Fruit fly (Drosophila melanogaster) whole organism, adult: ENCODE measurements around the gene CG6839.

Experiments
- CG11617 ChIP-seq: fragments of 200-800 bp; sonication (Bioruptor generic); optimal IDR thresholded peaks from 2 replicates; lab custom pipeline; 2017; ENCODE audit warnings: mild to moderate bottlenecking, missing biosample characterization, missing genetic modification reagents, missing genetic modification characterization
- CG12768 ChIP-seq: fragments of 200-800 bp; sonication (Bioruptor generic); optimal IDR thresholded peaks from 2 replicates; lab custom pipeline; 2017; ENCODE audit warnings: missing biosample characterization, missing genetic modification characterization, mild to moderate bottlenecking, moderate library complexity, missing genetic modification reagents
- CG14711 ChIP-seq: fragments of 200-800 bp; sonication (Bioruptor generic); optimal IDR thresholded peaks from 2 replicates; lab custom pipeline; 2018; ENCODE audit warnings: missing biosample characterization, mild to moderate bottlenecking, missing genetic modification characterization, moderate library complexity
- CG1620 ChIP-seq: fragments of 200-800 bp; sonication (Bioruptor generic); optimal IDR thresholded peaks from 2 replicates; lab custom pipeline; 2016; ENCODE audit warnings: missing biosample characterization, missing genetic modification characterization
- CG33017 ChIP-seq: fragments of 200-800 bp; sonication (Bioruptor generic); optimal IDR thresholded peaks from 2 replicates; lab custom pipeline; 2018; ENCODE audit warnings: missing biosample characterization, mild to moderate bottlenecking, missing genetic modification characterization, moderate library complexity
- CG5204 ChIP-seq: fragments of 200-800 bp; sonication (Bioruptor generic); optimal IDR thresholded peaks from 2 replicates; lab custom pipeline; 2016; ENCODE audit warnings: missing biosample characterization, missing genetic modification characterization
- CG7045 ChIP-seq: fragments of 200-800 bp; sonication (Bioruptor generic); optimal IDR thresholded peaks from 2 replicates; lab custom pipeline; 2017; ENCODE audit warnings: missing biosample characterization, mild to moderate bottlenecking, missing genetic modification characterization
- CG7101 ChIP-seq: fragments of 200-800 bp; sonication (Bioruptor generic); optimal IDR thresholded peaks from 2 replicates; lab custom pipeline; 2018; ENCODE audit warnings: missing biosample characterization, mild to moderate bottlenecking, missing genetic modification characterization, moderate library complexity
- Clk ChIP-seq: fragments of 200-800 bp; sonication (Bioruptor generic); optimal IDR thresholded peaks from 2 replicates; lab custom pipeline; 2017; ENCODE audit warnings: missing biosample characterization, missing genetic modification characterization
- Crg-1 ChIP-seq: fragments of 200-800 bp; sonication (Bioruptor generic); optimal IDR thresholded peaks from 2 replicates; lab custom pipeline; 2016; ENCODE audit warnings: missing biosample characterization, missing genetic modification characterization
- Hr96 ChIP-seq: fragments of 200-800 bp; sonication (Bioruptor generic); optimal IDR thresholded peaks from 2 replicates; lab custom pipeline; 2016; ENCODE audit warnings: missing biosample characterization, missing genetic modification characterization
- Mnt ChIP-seq: fragments of 200-800 bp; sonication (Bioruptor generic); optimal IDR thresholded peaks from 2 replicates; lab custom pipeline; 2016; ENCODE audit warnings: missing biosample characterization, mild to moderate bottlenecking, missing genetic modification characterization
- bab1 ChIP-seq: fragments of 200-800 bp; sonication (Bioruptor generic); optimal IDR thresholded peaks from 3 replicates; lab custom pipeline; 2019; ENCODE audit warnings: missing biosample characterization, mild to moderate bottlenecking, missing genetic modification characterization, moderate library complexity
- cic ChIP-seq: fragments of 200-800 bp; sonication (Bioruptor generic); optimal IDR thresholded peaks from 2 replicates; lab custom pipeline; 2017; ENCODE audit warnings: missing biosample characterization, mild to moderate bottlenecking, missing genetic modification characterization, moderate library complexity
- cnc ChIP-seq, 2 experiments: fragments of >200 bp; optimal IDR thresholded peaks; 2 replicates each; lab custom pipeline; 2017
- kay ChIP-seq: fragments of 200-800 bp; sonication (Bioruptor generic); peaks from one replicate; lab custom pipeline; 2016; ENCODE audit warnings: missing biosample characterization, missing genetic modification characterization, borderline replicate concordance
- ovo ChIP-seq: fragments of 200-800 bp; sonication (Bioruptor generic); optimal IDR thresholded peaks from 2 replicates; lab custom pipeline; 2016; ENCODE audit warnings: missing biosample characterization, missing genetic modification characterization
- pad ChIP-seq: fragments of 200-800 bp; sonication (Bioruptor generic); optimal IDR thresholded peaks from 3 replicates; lab custom pipeline; 2017; ENCODE audit warnings: missing biosample characterization, missing genetic modification characterization, mild to moderate bottlenecking, moderate library complexity, missing genetic modification reagents
- tj ChIP-seq: fragments of 200-800 bp; sonication (Bioruptor generic); optimal IDR thresholded peaks from 3 replicates; lab custom pipeline; 2017; ENCODE audit warnings: missing biosample characterization, mild to moderate bottlenecking, missing genetic modification characterization, moderate library complexity
- toe ChIP-seq: fragments of 200-800 bp; sonication (Bioruptor generic); optimal IDR thresholded peaks from 2 replicates; lab custom pipeline; 2016; ENCODE audit warnings: missing biosample characterization, missing genetic modification characterization

The CG6839 gene

DNA sequence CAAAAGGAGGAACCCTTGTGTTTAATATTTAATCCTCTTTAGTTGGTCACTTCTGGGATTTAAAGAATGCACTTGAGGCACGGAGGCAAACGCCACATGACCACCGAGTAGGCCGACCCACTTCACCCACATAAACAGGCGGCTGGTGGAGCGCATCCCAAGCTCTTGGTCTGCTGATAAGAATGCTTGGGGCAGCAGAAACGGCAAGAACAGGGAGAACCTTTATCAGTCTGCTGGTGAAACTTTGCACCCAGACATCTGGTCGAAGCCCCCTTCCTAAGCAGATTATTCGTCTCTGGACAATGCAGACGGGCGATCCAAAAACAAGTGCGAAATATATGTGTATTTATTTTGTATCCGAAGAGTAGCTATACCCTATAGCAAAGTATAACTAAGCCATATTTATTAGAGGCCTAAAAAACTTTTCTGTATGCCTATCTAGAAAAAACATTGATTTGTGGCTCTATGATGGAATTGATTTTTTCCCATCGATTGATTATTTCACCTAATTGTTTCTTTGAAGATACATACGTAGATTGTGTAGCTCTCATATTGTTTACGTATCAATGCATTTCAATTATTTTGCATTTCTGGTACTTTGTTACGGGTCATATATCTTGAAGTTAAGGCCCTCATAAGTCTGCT is 28.0 kb upstream of the CG6839 start:
- TF ChIP-seq cic (GFP tag; lab: Kevin White, UChicago) (peak; percentile 51), pad (GFP tag; lab: Kevin White, UChicago) (no peak), tj (GFP tag; lab: Kevin White, UChicago) (peak; percentile 50), CG12768 (GFP tag; lab: Kevin White, UChicago) (peak; percentile 50)

- TF ChIP-seq bab1, result peak; percentile 93
- peak; percentile 76 for TF ChIP-seq Crg-1 (GFP tag; lab: Kevin White, UChicago)
- peak; percentile 83 for TF ChIP-seq CG1620 (GFP tag; lab: Kevin White, UChicago)
- peak; percentile 98 for TF ChIP-seq CG11617 (GFP tag; lab: Kevin White, UChicago)
- peak; percentile 82 for TF ChIP-seq ovo (GFP tag; lab: Kevin White, UChicago)
- TF ChIP-seq Hr96 (GFP tag; lab: Kevin White, UChicago), result peak; percentile 80
- TF ChIP-seq Clk (GFP tag; lab: Kevin White, UChicago), result peak; percentile 84
- no peak for TF ChIP-seq cnc (optimal IDR thresholded peaks at IDR 0.05; lab: Kevin White, UChicago)
- peak; percentile 90 for TF ChIP-seq kay (GFP tag; lab: Kevin White, UChicago)
- TF ChIP-seq CG12768 (GFP tag; lab: Kevin White, UChicago), result peak; percentile 94
- peak; percentile 89 for TF ChIP-seq pad (GFP tag; lab: Kevin White, UChicago)
- TF ChIP-seq CG33017, result peak; percentile 94
- peak; percentile 93 for TF ChIP-seq CG5204 (GFP tag; lab: Kevin White, UChicago)
- peak; percentile 87 for TF ChIP-seq CG14711 (tag; lab: Kevin White, UChicago)
- TF ChIP-seq toe (GFP tag; lab: Kevin White, UChicago), result peak; percentile 91
- TF ChIP-seq Mnt (GFP tag; lab: Kevin White, UChicago), result peak; percentile 84
- peak; percentile 91 for TF ChIP-seq CG7101 (tag; lab: Kevin White, UChicago)
- TF ChIP-seq cic (GFP tag; lab: Kevin White, UChicago), result peak; percentile 93
- peak; percentile 97 for TF ChIP-seq CG7045
- TF ChIP-seq tj (GFP tag; lab: Kevin White, UChicago), result peak; percentile 90
Measured at dm6 chr3L:18890283-18891175, 26.9 kb upstream of the CG6839 start, which contains the start of gene CG3961. CG3961 (minus strand) TSS chr3L:18890483.

DNA sequence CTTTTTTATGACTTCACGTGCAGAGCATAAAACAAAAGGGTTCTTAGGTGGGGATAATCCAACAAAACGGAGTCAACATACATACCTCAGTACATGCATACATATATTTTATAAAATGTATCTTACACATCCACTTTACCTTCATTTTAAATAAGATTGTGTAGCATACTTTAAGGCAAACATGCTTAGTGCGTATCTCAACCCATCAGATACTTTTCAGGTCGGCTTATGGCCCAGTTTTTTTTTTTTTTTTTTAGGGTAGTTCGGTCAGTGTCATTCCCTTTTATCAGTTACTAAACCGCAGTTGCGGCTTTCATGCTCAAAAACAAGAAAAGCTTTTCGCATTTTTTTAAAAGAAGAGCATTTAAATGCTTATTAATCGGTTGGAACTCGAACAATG is 25.4 kb upstream of the CG6839 start, which contains the start of gene NijB:
Gene NijB (plus strand): TSS at position 398 of the 400 bp plus-strand sequence.
- no peak for TF ChIP-seq CG12768 (GFP tag; lab: Kevin White, UChicago)
- TF ChIP-seq ovo (GFP tag; lab: Kevin White, UChicago), result no peak
- no peak for TF ChIP-seq CG1620 (GFP tag; lab: Kevin White, UChicago)
- no peak for TF ChIP-seq kay (GFP tag; lab: Kevin White, UChicago)
- no peak for TF ChIP-seq toe (GFP tag; lab: Kevin White, UChicago)
- TF ChIP-seq CG33017, result no peak
- no peak for TF ChIP-seq bab1
- no peak for TF ChIP-seq tj (GFP tag; lab: Kevin White, UChicago)
- TF ChIP-seq Crg-1 (GFP tag; lab: Kevin White, UChicago), result no peak
- TF ChIP-seq Clk (GFP tag; lab: Kevin White, UChicago), result no peak
- TF ChIP-seq CG14711 (tag; lab: Kevin White, UChicago), result no peak
- no peak for TF ChIP-seq Mnt (GFP tag; lab: Kevin White, UChicago)
- no peak for TF ChIP-seq CG5204 (GFP tag; lab: Kevin White, UChicago)
- no peak for TF ChIP-seq Hr96 (GFP tag; lab: Kevin White, UChicago)
- no peak for TF ChIP-seq CG7101 (tag; lab: Kevin White, UChicago)
- no peak for TF ChIP-seq cic (GFP tag; lab: Kevin White, UChicago)

DNA sequence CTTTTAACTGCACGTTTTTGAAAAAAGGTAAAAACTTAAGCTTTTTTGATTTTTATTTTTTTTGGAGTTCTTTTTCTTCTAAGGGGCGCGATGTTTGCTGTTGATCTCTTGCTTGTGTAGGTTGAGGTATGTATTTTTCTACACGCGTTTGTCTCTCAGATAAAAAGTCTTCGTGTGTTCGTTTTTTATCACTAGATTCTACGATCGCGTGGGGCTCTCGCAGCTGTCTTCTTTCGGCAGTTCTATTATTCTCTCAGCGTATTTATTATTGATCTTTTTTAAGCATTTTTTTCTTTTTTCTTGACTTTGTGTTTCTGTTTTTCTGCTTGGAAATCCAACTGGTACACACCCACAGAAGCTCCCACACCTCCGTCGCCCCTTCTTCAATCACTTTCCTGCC is 22.3 kb upstream of the CG6839 start:
- TF ChIP-seq CG1620 (GFP tag; lab: Kevin White, UChicago) (no peak), CG14711 (tag; lab: Kevin White, UChicago) (no peak), Clk (GFP tag; lab: Kevin White, UChicago) (no peak), CG12768 (GFP tag; lab: Kevin White, UChicago) (no peak), cic (GFP tag; lab: Kevin White, UChicago) (peak; percentile 14), pad (GFP tag; lab: Kevin White, UChicago) (peak; percentile 26), kay (GFP tag; lab: Kevin White, UChicago) (no peak)

- no peak for TF ChIP-seq CG7101 (tag; lab: Kevin White, UChicago)
- no peak for TF ChIP-seq CG14711 (tag; lab: Kevin White, UChicago)
- TF ChIP-seq pad (GFP tag; lab: Kevin White, UChicago), result peak; percentile 92
- no peak for TF ChIP-seq cnc (optimal IDR thresholded peaks at IDR 0.05; lab: Kevin White, UChicago)
- TF ChIP-seq Hr96 (GFP tag; lab: Kevin White, UChicago), result no peak
- peak; percentile 28 for TF ChIP-seq cic (GFP tag; lab: Kevin White, UChicago)
- TF ChIP-seq bab1, result no peak
- TF ChIP-seq CG12768 (GFP tag; lab: Kevin White, UChicago), result peak; percentile 4
Measured at dm6 chr3L:18896297-18896863, 21.0 kb upstream of the CG6839 start.
